Worm (Caenorhabditis elegans) whole organism, L4 larva: ENCODE measurements around the gene anp-1.
A peak's percentile ranks its signal among the peaks of the same experiment; 100 is the strongest.

Experiments used
- D1046.2 ChIP-seq: fragments of 200-800 bp; sonication (Bioruptor generic); IDR thresholded peaks from 2 replicates; pipeline ENCODE4 v1.3.6; 2022; ENCODE audit warnings: missing genetic modification characterization, missing compliant biosample characterization
- F44E2.7 ChIP-seq: fragments of 200-800 bp; sonication (Bioruptor generic); IDR thresholded peaks from 2 replicates; pipeline ENCODE4 v2.1.2; 2022; ENCODE audit warnings: missing genetic modification characterization, missing compliant biosample characterization
- F49E8.2 ChIP-seq: sonication (generic microtip); optimal IDR thresholded peaks from 2 replicates; lab custom pipeline; 2016; ENCODE audit warnings: missing compliant biosample characterization, mild to moderate bottlenecking, missing genetic modification characterization, borderline replicate concordance
- R02D3.7 ChIP-seq: fragments of 150-350 bp; sonication (generic microtip); optimal IDR thresholded peaks from 3 replicates; lab custom pipeline; 2014; ENCODE audit warnings: missing biosample characterization, missing genetic modification characterization
- T20F7.1 ChIP-seq: fragments of 200-800 bp; sonication (Bioruptor generic); optimal IDR thresholded peaks from 2 replicates; lab custom pipeline; 2018; ENCODE audit warnings: mild to moderate bottlenecking, missing genetic modification characterization, missing compliant biosample characterization
- Y5F2A.4 ChIP-seq: fragments of 200-800 bp; sonication (Bioruptor generic); optimal IDR thresholded peaks from 2 replicates; lab custom pipeline; 2018; ENCODE audit warnings: mild to moderate bottlenecking, missing genetic modification characterization, missing compliant biosample characterization
- ZK337.2 ChIP-seq: fragments of 200-800 bp; sonication (Bioruptor generic); IDR thresholded peaks from 2 replicates; pipeline ENCODE4 v1.3.6; 2022; ENCODE audit warnings: missing genetic modification reagents, missing genetic modification characterization, missing compliant biosample characterization
- ZK546.5 ChIP-seq, 2 experiments: sonication (generic microtip); optimal IDR thresholded peaks; 2 replicates each; lab custom pipeline; 2017; ENCODE audit warnings: missing biosample characterization in 2 of 2, missing genetic modification characterization in 2 of 2
- aha-1 ChIP-seq: fragments of 150-350 bp; peaks from one replicate; lab custom pipeline; 2014; ENCODE audit warnings: missing biosample characterization, missing genetic modification characterization
- ceh-28 ChIP-seq: fragments of 150-350 bp; optimal IDR thresholded peaks from 2 replicates; lab custom pipeline; 2014; ENCODE audit warnings: missing biosample characterization, missing genetic modification reagents, missing genetic modification characterization
- ceh-32 ChIP-seq: sonication (generic microtip); optimal IDR thresholded peaks from 2 replicates; lab custom pipeline; 2016; ENCODE audit warnings: mild to moderate bottlenecking, missing genetic modification characterization, missing compliant biosample characterization; ENCODE audit not compliant: poor library complexity
- ceh-82 ChIP-seq: sonication (generic microtip); optimal IDR thresholded peaks from 2 replicates; lab custom pipeline; 2017; ENCODE audit warnings: missing biosample characterization, missing genetic modification characterization
- daf-16 ChIP-seq, 3 experiments: sonication (generic microtip); optimal IDR thresholded peaks; 2 replicates each; lab custom pipeline; 2016 to 2017; ENCODE audit warnings: missing genetic modification characterization in 3 of 3, missing genetic modification reagents in 3 of 3, mild to moderate bottlenecking in 2 of 3, missing compliant biosample characterization in 2 of 3, missing biosample characterization in 1 of 3, moderate library complexity in 1 of 3
- daf-19 ChIP-seq: fragments of 200-800 bp; sonication (Bioruptor generic); conservative IDR thresholded peaks from 2 replicates; pipeline ENCODE4 v1.3.6; 2022; ENCODE audit warnings: missing genetic modification characterization, missing compliant biosample characterization
- dmd-6 ChIP-seq: fragments of 200-800 bp; sonication (Bioruptor generic); IDR thresholded peaks from 2 replicates; pipeline ENCODE4 v1.3.6; 2022; ENCODE audit warnings: missing genetic modification reagents, missing genetic modification characterization, missing compliant biosample characterization
- dmd-8 ChIP-seq: fragments of 200-800 bp; sonication (Bioruptor generic); IDR thresholded peaks from 2 replicates; pipeline ENCODE4 v1.3.6; 2022; ENCODE audit warnings: missing genetic modification characterization, missing compliant biosample characterization
- dpl-1 ChIP-seq: fragments of 150-350 bp; optimal IDR thresholded peaks from 2 replicates; lab custom pipeline; 2014; ENCODE audit warnings: missing biosample characterization, missing genetic modification reagents, missing genetic modification characterization
- dve-1 ChIP-seq: sonication (generic microtip); optimal IDR thresholded peaks from 2 replicates; lab custom pipeline; 2017; ENCODE audit warnings: antibody characterized with exemption, mild to moderate bottlenecking, missing genetic modification characterization, missing compliant biosample characterization; ENCODE audit not compliant: insufficient read depth
- egl-27 ChIP-seq: sonication (generic microtip); optimal IDR thresholded peaks from 3 replicates; lab custom pipeline; 2017; ENCODE audit warnings: missing biosample characterization, missing genetic modification reagents, missing genetic modification characterization
- fkh-10 ChIP-seq: fragments of 150-350 bp; optimal IDR thresholded peaks from 2 replicates; lab custom pipeline; 2014; ENCODE audit warnings: missing biosample characterization, missing genetic modification reagents, missing genetic modification characterization
- hif-1 ChIP-seq, 2 experiments: sonication (generic microtip); optimal IDR thresholded peaks; 2 replicates each; lab custom pipeline; 2016 to 2017; ENCODE audit warnings: missing compliant biosample characterization in 2 of 2, missing genetic modification characterization in 2 of 2, missing genetic modification reagents in 2 of 2, missing genotype in 2 of 2, mild to moderate bottlenecking in 1 of 2
- hlh-30 ChIP-seq: sonication (generic microtip); optimal IDR thresholded peaks from 2 replicates; lab custom pipeline; 2017; ENCODE audit warnings: antibody characterized with exemption, mild to moderate bottlenecking, missing genetic modification characterization, missing compliant biosample characterization; ENCODE audit not compliant: insufficient read depth
- lin-1 ChIP-seq: fragments of 200-800 bp; sonication (Bioruptor generic); IDR thresholded peaks from 2 replicates; pipeline ENCODE4 v1.3.6; 2022; ENCODE audit warnings: missing genetic modification reagents, missing genetic modification characterization, missing compliant biosample characterization
- lin-15B ChIP-seq: fragments of 150-350 bp; sonication (generic microtip); optimal IDR thresholded peaks from 3 replicates; lab custom pipeline; 2014; ENCODE audit warnings: missing biosample characterization, missing genetic modification characterization
- lin-39 ChIP-seq: fragments of 150-350 bp; optimal IDR thresholded peaks from 2 replicates; lab custom pipeline; 2014; ENCODE audit warnings: missing biosample characterization, missing genetic modification reagents, missing genetic modification characterization
- lsy-2 ChIP-seq, 2 experiments: fragments of 150-350 bp in 1 of 2; sonication (generic microtip) in 1 of 2; optimal IDR thresholded peaks; 2 replicates each; lab custom pipeline; 2014 to 2017; ENCODE audit warnings: missing biosample characterization in 2 of 2, missing genetic modification characterization in 2 of 2
- madf-5 ChIP-seq, 2 experiments: fragments of 200-800 bp; sonication (Bioruptor generic); IDR thresholded peaks; 2 replicates each; pipeline ENCODE4 v1.3.6; 2022; ENCODE audit warnings: missing compliant biosample characterization in 2 of 2, missing genetic modification characterization in 2 of 2
- madf-9 ChIP-seq: fragments of 200-800 bp; sonication (Bioruptor generic); conservative IDR thresholded peaks from 2 replicates; pipeline ENCODE4 v1.3.6; 2022; ENCODE audit warnings: missing genetic modification reagents, missing genetic modification characterization, missing compliant biosample characterization
- mdl-1 ChIP-seq, 2 experiments: fragments of 150-350 bp in 1 of 2; sonication (generic microtip) in 1 of 2; optimal IDR thresholded peaks; 2 replicates each; lab custom pipeline; 2014 to 2017; ENCODE audit warnings: missing biosample characterization in 2 of 2, missing genetic modification characterization in 2 of 2
- mxl-3 ChIP-seq: fragments of 200-800 bp; sonication (Bioruptor generic); optimal IDR thresholded peaks from 2 replicates; lab custom pipeline; 2018; ENCODE audit warnings: mild to moderate bottlenecking, missing genetic modification characterization, missing compliant biosample characterization
- nhr-25 ChIP-seq: sonication (generic microtip); optimal IDR thresholded peaks from 2 replicates; lab custom pipeline; 2017; ENCODE audit warnings: missing genetic modification characterization, mild to moderate bottlenecking, missing compliant biosample characterization, antibody characterized with exemption, moderate library complexity, borderline replicate concordance; ENCODE audit not compliant: insufficient read depth
- nhr-28 ChIP-seq: fragments of 150-350 bp; optimal IDR thresholded peaks from 2 replicates; lab custom pipeline; 2014; ENCODE audit warnings: missing biosample characterization, missing genetic modification characterization
- nhr-41 ChIP-seq: fragments of 200-800 bp; sonication (Bioruptor generic); IDR thresholded peaks from 2 replicates; pipeline ENCODE4 v1.3.6; 2022; ENCODE audit warnings: missing genetic modification reagents, missing genetic modification characterization, missing compliant biosample characterization
- nhr-42 ChIP-seq: fragments of 200-800 bp; sonication (Bioruptor generic); IDR thresholded peaks from 2 replicates; pipeline ENCODE4 v1.3.6; 2022; ENCODE audit warnings: missing genetic modification characterization, missing compliant biosample characterization
- nhr-48 ChIP-seq: sonication (generic microtip); optimal IDR thresholded peaks from 2 replicates; lab custom pipeline; 2016; ENCODE audit warnings: mild to moderate bottlenecking, missing genetic modification characterization, missing compliant biosample characterization
- nhr-6 ChIP-seq: fragments of 150-350 bp; optimal IDR thresholded peaks from 2 replicates; lab custom pipeline; 2014; ENCODE audit warnings: missing biosample characterization, missing genetic modification characterization
- nhr-77 ChIP-seq: fragments of 150-350 bp; optimal IDR thresholded peaks from 2 replicates; lab custom pipeline; 2014; ENCODE audit warnings: missing biosample characterization, missing genetic modification characterization
- pqm-1 ChIP-seq: sonication (generic microtip); optimal IDR thresholded peaks from 2 replicates; lab custom pipeline; 2017; ENCODE audit warnings: missing biosample characterization, missing genetic modification characterization
- saeg-2 ChIP-seq: fragments of 200-800 bp; sonication (Bioruptor generic); IDR thresholded peaks from 2 replicates; pipeline ENCODE4 v1.3.6; 2022; ENCODE audit warnings: missing genetic modification reagents, missing genetic modification characterization, missing compliant biosample characterization
- spr-1 ChIP-seq: sonication (generic microtip); optimal IDR thresholded peaks from 2 replicates; lab custom pipeline; 2016; ENCODE audit warnings: mild to moderate bottlenecking, missing genetic modification characterization, missing compliant biosample characterization
- tra-1 ChIP-seq: fragments of 200-800 bp; sonication (Bioruptor generic); IDR thresholded peaks from 2 replicates; pipeline ENCODE4 v1.3.6; 2022; ENCODE audit warnings: missing genetic modification reagents, missing genetic modification characterization, missing compliant biosample characterization
- unc-39 ChIP-seq: sonication (generic microtip); optimal IDR thresholded peaks from 2 replicates; lab custom pipeline; 2017; ENCODE audit warnings: missing biosample characterization, missing genetic modification characterization
- unc-62 ChIP-seq, 3 experiments: fragments of 150-350 bp in 1 of 3; sonication (generic microtip); optimal IDR thresholded peaks in 2 of 3; peaks in 1 of 3; 1 replicate in 1 of 3; 2 replicates in 2 of 3; lab custom pipeline; 2014 to 2017; ENCODE audit warnings: missing biosample characterization in 3 of 3, missing genetic modification characterization in 3 of 3, missing genetic modification reagents in 3 of 3, missing genotype in 1 of 3
- vab-7 ChIP-seq: fragments of 200-800 bp; sonication (Bioruptor generic); IDR thresholded peaks from 2 replicates; pipeline ENCODE4 v1.3.6; 2022; ENCODE audit warnings: missing genetic modification reagents, missing genetic modification characterization, missing compliant biosample characterization
- zag-1 ChIP-seq: fragments of 150-350 bp; optimal IDR thresholded peaks from 2 replicates; lab custom pipeline; 2014; ENCODE audit warnings: missing biosample characterization, missing genetic modification characterization
- zfp-2 ChIP-seq: sonication (generic microtip); optimal IDR thresholded peaks from 2 replicates; lab custom pipeline; 2016; ENCODE audit warnings: mild to moderate bottlenecking, missing genetic modification characterization, missing compliant biosample characterization
- zfp-3 ChIP-seq: fragments of 200-800 bp; sonication (Bioruptor generic); conservative IDR thresholded peaks from 2 replicates; pipeline ENCODE4 v1.3.6; 2022; ENCODE audit warnings: missing genetic modification reagents, missing genetic modification characterization, missing compliant biosample characterization
- zip-11 ChIP-seq: fragments of 200-800 bp; sonication (Bioruptor generic); IDR thresholded peaks from 2 replicates; pipeline ENCODE4 v1.3.6; 2022; ENCODE audit warnings: missing genetic modification characterization, missing compliant biosample characterization

The anp-1 gene

DNA sequence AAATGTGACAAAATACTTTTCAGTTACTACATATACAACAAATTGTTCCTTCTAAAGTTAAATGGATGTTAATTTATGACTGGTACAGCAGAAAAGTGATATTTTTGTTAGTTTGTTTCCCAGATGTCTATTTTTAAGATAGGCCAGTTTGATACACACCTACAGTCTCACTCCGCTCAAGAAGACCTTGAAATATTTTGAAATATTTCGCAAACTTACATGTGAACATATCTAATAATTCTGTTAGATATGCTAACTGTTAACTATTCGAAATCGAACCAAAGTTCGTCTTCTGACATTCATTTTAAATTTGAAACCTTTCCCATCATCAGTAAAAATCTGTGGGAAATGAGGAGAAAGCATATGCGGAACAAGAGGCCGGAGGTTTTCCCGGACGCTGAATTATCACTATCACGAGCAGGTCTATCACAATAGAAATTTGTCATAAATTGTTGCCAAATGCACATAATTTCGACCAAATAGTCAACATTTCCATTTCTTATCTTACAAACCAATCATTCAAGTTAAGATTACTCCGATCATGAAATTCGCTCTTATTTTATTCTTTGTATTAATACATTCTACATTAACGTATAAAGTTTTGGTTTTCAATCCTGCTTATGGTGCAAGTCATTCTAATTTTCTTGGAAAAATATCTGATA lies 39.3 kb upstream of the anp-1 start, which contains the start of the genes ZC443.4 and ugt-18:
TSS of gene ZC443.4 (minus strand) at position 95 of the 662 bp plus-strand sequence.
TSS of gene ugt-18 (plus strand) at position 469 of the 662 bp plus-strand sequence.
- TF ChIP-seq T20F7.1 (GFP tag; lab: Kevin White, UChicago) = no peak
- TF ChIP-seq zip-11 = no peak
- TF ChIP-seq lin-15B (tag; lab: Kevin White, UChicago) = no peak
- TF ChIP-seq mxl-3 (GFP tag; lab: Kevin White, UChicago) = no peak
- no peak for TF ChIP-seq zfp-2 (tag; lab: Kevin White, UChicago)
- no peak for TF ChIP-seq dve-1
- TF ChIP-seq nhr-41 (GFP tag; lab: Robert Waterston, UW) = no peak
- 0 out of 2 replicates have a peak, but pooled peaks have one; percentile 10 for TF ChIP-seq dmd-6
- TF ChIP-seq zag-1 (tag; lab: Kevin White, UChicago) = no peak
- TF ChIP-seq ceh-28 (tag; lab: Kevin White, UChicago) = no peak
- no peak for TF ChIP-seq ceh-32
- TF ChIP-seq lsy-2 (tag; optimal IDR thresholded peaks at IDR 0.05; lab: Kevin White, UChicago) = no peak
- no peak for TF ChIP-seq hlh-30 (tag; lab: Kevin White, UChicago)
- TF ChIP-seq nhr-42 = no peak
- TF ChIP-seq ZK546.5 (tag; optimal IDR thresholded peaks at IDR 0.05; lab: Kevin White, UChicago) = no peak
- TF ChIP-seq egl-27 (tag; lab: Kevin White, UChicago) = no peak
- TF ChIP-seq madf-9 (GFP tag; lab: Robert Waterston, UW) = no peak
- no peak for TF ChIP-seq mdl-1 (tag; optimal IDR thresholded peaks at IDR 0.05; lab: Kevin White, UChicago)
- TF ChIP-seq zfp-3 (GFP tag; lab: Robert Waterston, UW) = no peak
- TF ChIP-seq pqm-1 (tag; lab: Kevin White, UChicago) = peak; percentile 60
- TF ChIP-seq Y5F2A.4 (GFP tag; lab: Kevin White, UChicago) = no peak
- peak; percentile 56 for TF ChIP-seq nhr-77
- no peak for TF ChIP-seq spr-1
- TF ChIP-seq hif-1 (tag; optimal IDR thresholded peaks at IDR 0.05; lab: Kevin White, UChicago) = no peak
- no peak for TF ChIP-seq aha-1 (tag; lab: Kevin White, UChicago)
- TF ChIP-seq R02D3.7 (tag; lab: Kevin White, UChicago) = no peak
- no peak for TF ChIP-seq daf-19 (GFP tag; lab: Robert Waterston, UW)
- no peak for TF ChIP-seq nhr-48 (tag; lab: Kevin White, UChicago)
- no peak for TF ChIP-seq dpl-1 (GFP tag; lab: Kevin White, UChicago)
- no peak for TF ChIP-seq nhr-6 (tag; lab: Kevin White, UChicago)
- peak in 1 of 2 experiments; percentile 63 for TF ChIP-seq unc-62 (GFP tag; optimal IDR thresholded peaks at IDR 0.05 in 1 of 2; lab: Kevin White, UChicago)
- TF ChIP-seq unc-62 (tag; optimal IDR thresholded peaks at IDR 0.05; lab: Kevin White, UChicago) = no peak
- no peak for TF ChIP-seq madf-5 (GFP tag; IDR thresholded peaks at IDR 0.05; lab: Robert Waterston, UW)
- no peak for TF ChIP-seq lin-39 (tag; lab: Kevin White, UChicago)
- no peak for TF ChIP-seq vab-7
- TF ChIP-seq nhr-28 (tag; lab: Kevin White, UChicago) = peak; percentile 62
- no peak for TF ChIP-seq daf-16 (GFP tag; optimal IDR thresholded peaks at IDR 0.05; lab: Kevin White, UChicago)
- peak; percentile 28 for TF ChIP-seq daf-16 (tag; optimal IDR thresholded peaks at IDR 0.05; lab: Kevin White, UChicago)
- TF ChIP-seq, all 104 proteins: peak for 6

ce11 chrV:12822065-12822464 lies 37.2 kb upstream of the anp-1 start:
- TF ChIP-seq tra-1 (no peak), dve-1 (peak; percentile 15), pqm-1 (tag; lab: Kevin White, UChicago) (peak; percentile 54), lin-1 (GFP tag; lab: Robert Waterston, UW) (no peak), nhr-28 (tag; lab: Kevin White, UChicago) (peak; percentile 77), ceh-82 (tag; lab: Kevin White, UChicago) (no peak), saeg-2 (GFP tag; lab: Robert Waterston, UW) (no peak), unc-39 (tag; lab: Kevin White, UChicago) (no peak), F49E8.2 (tag; lab: Kevin White, UChicago) (no peak), nhr-25 (no peak), D1046.2 (GFP tag; lab: Robert Waterston, UW) (no peak), nhr-48 (tag; lab: Kevin White, UChicago) (no peak), ZK337.2 (no peak), unc-62 (GFP tag; optimal IDR thresholded peaks at IDR 0.05 in 1 of 2; lab: Kevin White, UChicago) (no peak), unc-62 (tag; optimal IDR thresholded peaks at IDR 0.05; lab: Kevin White, UChicago) (no peak), dmd-6 (peak; percentile 73), dmd-8 (no peak), F44E2.7 (no peak), fkh-10 (GFP tag; lab: Kevin White, UChicago) (no peak)
